Worm (Caenorhabditis elegans) whole organism, late embryonic: ENCODE data around the gene F36D3.8.

Experiments used
- F13H6.1 ChIP-seq: sonication (generic microtip); optimal IDR thresholded peaks from 2 replicates; lab custom pipeline; 2016; ENCODE audit warnings: missing genetic modification characterization, missing compliant biosample characterization
- ama-1 ChIP-seq: fragments of 150-350 bp; optimal IDR thresholded peaks from 2 replicates; lab custom pipeline; 2014
- ceh-45 ChIP-seq: fragments of 200-800 bp; sonication (Bioruptor generic); IDR thresholded peaks from 2 replicates; pipeline ENCODE4 v1.3.6; 2022; ENCODE audit warnings: missing genetic modification reagents, missing genetic modification characterization, missing compliant biosample characterization
- ceh-9 ChIP-seq: sonication (generic microtip); optimal IDR thresholded peaks from 2 replicates; lab custom pipeline; 2016; ENCODE audit warnings: mild to moderate bottlenecking, missing genetic modification characterization, inconsistent platforms, missing compliant biosample characterization
- ets-4 ChIP-seq: sonication (generic microtip); optimal IDR thresholded peaks from 2 replicates; lab custom pipeline; 2016; ENCODE audit warnings: missing genetic modification characterization, missing compliant biosample characterization
- hlh-13 ChIP-seq: fragments of 200-800 bp; sonication (Bioruptor generic); optimal IDR thresholded peaks from 2 replicates; lab custom pipeline; 2018; ENCODE audit warnings: mild to moderate bottlenecking, missing genetic modification characterization, missing compliant biosample characterization
- nfya-1 ChIP-seq: sonication (generic microtip); optimal IDR thresholded peaks from 2 replicates; lab custom pipeline; 2017; ENCODE audit warnings: missing genetic modification characterization, mild to moderate bottlenecking, missing compliant biosample characterization, antibody characterized with exemption, moderate library complexity
- odd-2 ChIP-seq: sonication (generic microtip); optimal IDR thresholded peaks from 2 replicates; lab custom pipeline; 2017; ENCODE audit warnings: antibody characterized with exemption, mild to moderate bottlenecking, missing genetic modification characterization, missing compliant biosample characterization
- pat-9 ChIP-seq: fragments of 200-800 bp; sonication (Bioruptor generic); optimal IDR thresholded peaks from 2 replicates; lab custom pipeline; 2018; ENCODE audit warnings: mild to moderate bottlenecking, missing genetic modification characterization, moderate library complexity, missing compliant biosample characterization
- sox-4 ChIP-seq: sonication (generic microtip); optimal IDR thresholded peaks from 2 replicates; lab custom pipeline; 2017; ENCODE audit warnings: mild to moderate bottlenecking, missing genetic modification characterization, inconsistent platforms, missing compliant biosample characterization
- tbx-2 ChIP-seq: sonication (generic microtip); optimal IDR thresholded peaks from 2 replicates; lab custom pipeline; 2016; ENCODE audit warnings: missing genetic modification characterization, missing compliant biosample characterization
- ttx-3 ChIP-seq: sonication (generic microtip); optimal IDR thresholded peaks from 2 replicates; lab custom pipeline; 2016; ENCODE audit warnings: missing genetic modification reagents, missing genetic modification characterization, missing compliant biosample characterization
- unc-3 ChIP-seq, 2 experiments: fragments of 200-800 bp in 1 of 2; sonication (Bioruptor generic) in 1 of 2; sonication (generic microtip) in 1 of 2; conservative IDR thresholded peaks in 1 of 2; optimal IDR thresholded peaks in 1 of 2; 2 replicates each; pipeline versions ENCODE4 v1.3.6 to Lab custom; 2016 to 2022; ENCODE audit warnings: missing compliant biosample characterization in 2 of 2, missing genetic modification characterization in 2 of 2, missing genetic modification reagents in 1 of 2

DNA sequence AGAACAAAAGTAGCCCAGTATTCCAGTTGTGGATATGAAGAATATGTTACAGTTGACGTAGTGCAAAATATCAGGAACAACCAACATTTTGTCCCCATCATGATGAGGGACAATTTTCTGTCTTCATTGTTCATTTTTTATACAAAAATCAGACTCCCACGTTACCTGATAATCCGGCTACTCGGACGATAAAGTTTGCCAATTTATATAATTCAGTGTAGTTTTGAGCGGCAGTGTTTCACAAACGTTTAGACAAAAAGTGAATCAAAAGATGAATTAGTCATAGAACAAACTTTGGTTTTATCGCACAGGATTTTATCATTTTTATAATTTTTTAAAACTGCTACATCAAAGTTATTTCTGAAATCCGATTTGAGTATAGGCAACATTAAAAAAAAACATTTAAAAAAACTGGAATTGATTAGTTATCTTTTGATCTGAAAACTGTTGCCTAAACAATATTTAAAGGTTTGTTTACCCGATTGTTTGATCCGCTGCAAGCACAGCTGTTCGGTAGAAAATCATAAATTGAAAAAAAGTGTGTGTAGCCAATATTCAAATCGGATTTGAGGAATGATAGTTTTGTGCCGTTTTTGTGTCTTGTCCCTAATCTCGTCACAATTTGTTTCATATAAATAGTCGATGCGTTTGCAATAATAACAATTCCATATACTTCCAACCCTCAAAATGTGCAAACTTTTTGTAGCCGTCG is 45.9 kb upstream of the F36D3.8 start, which contains the start of the genes F57E7.4 and spig-6:
- TF ChIP-seq unc-3 (GFP tag; conservative IDR thresholded peaks at IDR 0.05; lab: Robert Waterston, UW) (no peak), unc-3 (tag; optimal IDR thresholded peaks at IDR 0.05; lab: Kevin White, UChicago) (no peak), ama-1 (no peak), sox-4 (no peak), ceh-45 (GFP tag; lab: Robert Waterston, UW) (no peak), ets-4 (tag; lab: Kevin White, UChicago) (no peak), F13H6.1 (no peak), nfya-1 (tag; lab: Kevin White, UChicago) (no peak), odd-2 (tag; lab: Kevin White, UChicago) (no peak), hlh-13 (GFP tag; lab: Kevin White, UChicago) (no peak), ttx-3 (tag; lab: Kevin White, UChicago) (no peak), ceh-9 (tag; lab: Kevin White, UChicago) (no peak), pat-9 (tag; lab: Kevin White, UChicago) (no peak), tbx-2 (tag; lab: Kevin White, UChicago) (no peak)
